Worm (Caenorhabditis elegans): ENCODE data around the gene T21H3.1.

T21H3.1 gene

DNA sequence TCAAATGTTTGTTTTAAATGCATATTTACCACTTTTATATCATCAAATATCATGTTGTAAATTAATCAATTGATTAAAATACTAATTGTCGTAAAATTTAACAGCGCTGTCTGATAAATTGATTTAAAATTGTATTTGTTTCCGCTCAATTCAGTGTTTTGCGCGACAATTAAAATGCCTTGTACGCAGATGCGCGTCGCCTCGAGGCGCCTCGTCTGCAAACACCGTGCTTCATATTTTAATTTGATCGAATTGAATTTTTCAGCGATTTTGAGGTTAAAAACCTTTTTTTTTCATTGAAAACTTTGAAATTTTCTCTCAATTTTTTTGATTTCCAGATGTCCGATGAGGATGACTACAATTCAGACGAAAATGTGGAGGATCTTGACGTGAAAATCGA is 30.4 kb downstream of the T21H3.1 start, which contains the start of gene Y50D4A.5 (continued):
- TF ChIP-seq isw-1 (GFP tag; IDR thresholded peaks at IDR 0.05) = peak; percentile 45
- no peak for TF ChIP-seq nhr-28 (tag; optimal IDR thresholded peaks at IDR 0.05)
- no peak for TF ChIP-seq sox-4 (tag; optimal IDR thresholded peaks at IDR 0.05)
- TF ChIP-seq tbx-2 (tag; optimal IDR thresholded peaks at IDR 0.05) = peak; percentile 28
- TF ChIP-seq zag-1 (tag; optimal IDR thresholded peaks at IDR 0.05) = no peak
- no peak for TF ChIP-seq ceh-63 (GFP tag; optimal IDR thresholded peaks at IDR 0.05)
- peak; percentile 12 for TF ChIP-seq swsn-7 (tag; optimal IDR thresholded peaks at IDR 0.05)
- peak; percentile 7 for TF ChIP-seq nhr-90 (tag; optimal IDR thresholded peaks at IDR 0.05; ENCODE audit: poor library complexity)
- no peak for TF ChIP-seq vab-15 (tag; optimal IDR thresholded peaks at IDR 0.05)
- no peak for TF ChIP-seq snpc-4 (tag; optimal IDR thresholded peaks at IDR 0.05)
- TF ChIP-seq ztf-11 (tag; optimal IDR thresholded peaks at IDR 0.05) = no peak
- TF ChIP-seq unc-62 (GFP tag; optimal IDR thresholded peaks at IDR 0.05) = no peak
- no peak for TF ChIP-seq C34B4.2 (tag; optimal IDR thresholded peaks at IDR 0.05)
- no peak for TF ChIP-seq elt-3 (tag; optimal IDR thresholded peaks at IDR 0.05)
- TF ChIP-seq nhr-85 (tag) = no peak
- no peak for TF ChIP-seq nhr-11 (tag; optimal IDR thresholded peaks at IDR 0.05)
- no peak for TF ChIP-seq C16A3.4 (tag; optimal IDR thresholded peaks at IDR 0.05)
- TF ChIP-seq lin-13 (GFP tag; optimal IDR thresholded peaks at IDR 0.05) = no peak
- TF ChIP-seq dsc-1 (tag; optimal IDR thresholded peaks at IDR 0.05) = peak; percentile 31
- TF ChIP-seq ceh-8 (GFP tag; optimal IDR thresholded peaks at IDR 0.05) = no peak
- no peak for TF ChIP-seq egl-13 (tag; optimal IDR thresholded peaks at IDR 0.05)
- TF ChIP-seq xbp-1 (tag; optimal IDR thresholded peaks at IDR 0.05) = peak; percentile 11
- no peak for TF ChIP-seq grh-1 (GFP tag; IDR thresholded peaks at IDR 0.05)
- no peak for TF ChIP-seq skn-1 (tag; optimal IDR thresholded peaks at IDR 0.05)
- no peak for TF ChIP-seq sptf-1 (tag; optimal IDR thresholded peaks at IDR 0.05)
- TF ChIP-seq Y116A8C.19 (tag; optimal IDR thresholded peaks at IDR 0.05; ENCODE audit: borderline replicate concordance) = no peak
- no peak for TF ChIP-seq fkh-4 (tag; optimal IDR thresholded peaks at IDR 0.05; ENCODE audit: borderline replicate concordance)
- TF ChIP-seq nhr-237 (tag; optimal IDR thresholded peaks at IDR 0.05) = no peak
- TF ChIP-seq jun-1 (tag; optimal IDR thresholded peaks at IDR 0.05) = no peak
- TF ChIP-seq fos-1 (tag; optimal IDR thresholded peaks at IDR 0.05) = no peak
- no peak for TF ChIP-seq aha-1 (tag; optimal IDR thresholded peaks at IDR 0.05)
- no peak for TF ChIP-seq nhr-71 (tag; optimal IDR thresholded peaks at IDR 0.05)
- no peak for TF ChIP-seq irx-1 (tag; optimal IDR thresholded peaks at IDR 0.05)
- no peak for TF ChIP-seq mab-9 (GFP tag; IDR thresholded peaks at IDR 0.05)
- TF ChIP-seq aly-2 (tag; optimal IDR thresholded peaks at IDR 0.05) = no peak
- TF ChIP-seq ets-5 (GFP tag; IDR thresholded peaks at IDR 0.05) = no peak
- TF ChIP-seq zip-4 (GFP tag; optimal IDR thresholded peaks at IDR 0.05) = no peak
- TF ChIP-seq fkh-8 (tag; optimal IDR thresholded peaks at IDR 0.05) = no peak
- no peak for TF ChIP-seq ceh-82 (tag; optimal IDR thresholded peaks at IDR 0.05)
- TF ChIP-seq dpl-1 (GFP tag; optimal IDR thresholded peaks at IDR 0.05) = peak; percentile 46 to 75 (median 65)
- TF ChIP-seq lin-35 (GFP tag; optimal IDR thresholded peaks at IDR 0.05) = peak; percentile 24 to 80
- TF ChIP-seq egl-27 (tag; optimal IDR thresholded peaks at IDR 0.05) = no peak
- TF ChIP-seq alr-1 (tag; optimal IDR thresholded peaks at IDR 0.05; ENCODE audit: borderline replicate concordance) = no peak
- peak; percentile 78 for TF ChIP-seq F16B12.6 (tag; optimal IDR thresholded peaks at IDR 0.05)
- no peak for TF ChIP-seq C04F5.9 (tag; optimal IDR thresholded peaks at IDR 0.05)

DNA sequence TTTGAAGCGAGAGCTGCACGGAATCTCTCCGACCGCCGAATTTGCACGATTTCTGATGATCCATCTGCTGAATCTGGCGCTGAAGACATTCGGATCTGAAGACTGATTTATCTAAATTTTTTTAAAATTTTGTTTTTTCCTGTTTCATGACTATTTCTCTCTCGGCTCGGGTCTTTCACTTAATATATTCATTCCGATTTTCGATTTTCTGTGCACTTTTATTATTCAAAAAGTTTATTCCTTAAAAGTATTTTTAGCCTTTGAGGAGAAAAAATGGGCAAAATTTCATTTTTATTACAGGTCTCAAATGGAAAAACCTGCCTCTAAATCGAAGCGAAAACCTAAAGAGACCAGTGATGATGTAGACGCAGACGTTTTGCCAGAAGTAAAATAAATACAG is 31.1 kb downstream of the T21H3.1 start, which contains the start of gene Y50D4A.1:
Y50D4A.1 (plus strand) TSS at position 301 of the 400 bp plus-strand sequence.
- TF ChIP-seq ceh-63 (GFP tag; optimal IDR thresholded peaks at IDR 0.05) (no peak), mab-9 (GFP tag; IDR thresholded peaks at IDR 0.05) (no peak)

Data from whole organism, L1 larva.